Fruit fly (Drosophila melanogaster): ENCODE data around the gene twin.

twin gene

DNA sequence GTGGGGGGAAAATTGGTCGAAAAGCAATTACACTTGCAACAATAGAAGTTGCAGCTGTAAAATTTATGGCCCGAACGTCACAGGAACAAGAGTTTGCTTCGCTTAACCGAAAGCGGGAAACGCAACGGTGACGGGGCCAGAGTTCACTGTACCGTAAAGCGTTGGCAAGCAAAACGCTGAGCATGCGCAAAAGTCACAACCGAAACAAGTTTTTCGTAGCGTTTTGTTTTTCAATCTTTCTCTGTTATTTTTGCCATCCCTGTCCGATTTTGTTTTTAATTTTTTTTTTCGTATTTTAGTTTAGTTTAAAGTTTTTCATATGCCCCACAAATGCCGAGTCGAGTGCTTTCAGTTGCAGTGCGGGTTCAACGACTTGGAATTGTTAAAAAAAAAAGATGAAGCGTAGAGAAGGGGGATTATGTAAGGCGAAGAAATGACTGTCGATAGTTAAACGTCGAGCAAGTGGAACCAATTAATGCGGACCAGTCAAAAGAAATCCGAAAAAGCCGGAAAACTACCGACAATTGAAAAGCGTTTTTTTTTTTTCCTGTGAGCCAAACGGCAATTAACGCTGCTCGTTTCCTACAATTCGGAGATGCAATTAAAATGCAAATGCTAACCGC is 45.9 kb upstream of the twin start:
- peak; percentile 82 for TF ChIP-seq EcR (GFP tag; optimal IDR thresholded peaks at IDR 0.05)
- TF ChIP-seq CG4496 (GFP tag; IDR thresholded peaks at IDR 0.05), result no peak

DNA sequence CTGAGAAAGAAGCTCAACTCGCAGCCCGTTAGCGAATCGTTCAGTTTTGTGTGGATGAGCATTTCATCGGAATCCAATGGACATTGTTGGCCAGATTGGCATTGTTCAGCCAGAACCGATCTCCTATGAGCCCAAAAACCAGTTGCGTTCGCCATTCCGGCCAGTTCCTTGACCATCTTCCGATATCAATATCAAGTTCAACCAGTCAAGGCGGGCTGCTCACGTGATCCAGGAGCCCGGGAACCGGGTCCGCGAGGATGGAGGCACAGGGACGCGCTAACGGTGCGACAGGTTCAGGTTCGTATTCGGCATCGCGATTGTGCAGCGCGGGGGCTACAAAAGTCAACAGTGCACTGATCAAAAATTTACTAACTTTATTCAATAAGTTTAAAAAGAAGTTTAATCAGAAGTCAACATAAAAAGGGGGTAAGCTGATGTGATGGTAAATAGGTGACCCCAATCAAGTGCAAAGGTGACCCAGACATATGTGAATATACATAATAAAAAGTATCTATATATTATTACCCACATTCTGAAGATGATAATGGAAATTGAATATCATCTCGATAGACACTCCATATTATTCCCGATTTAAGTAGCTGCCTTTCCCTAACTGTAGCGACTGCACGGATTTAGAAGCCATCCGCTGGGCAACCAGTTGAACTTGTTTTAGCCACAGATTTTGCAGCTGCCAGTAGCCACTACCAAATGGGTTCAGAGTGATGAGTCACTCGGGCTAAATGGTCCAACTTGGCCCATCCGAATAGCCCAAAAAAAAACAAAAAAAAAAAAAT is 45.2 kb upstream of the twin start:
- peak; percentile 40; the same call in 1 of the 2 replicates for TF ChIP-seq rn (GFP tag; IDR thresholded peaks at IDR 0.05)
- TF ChIP-seq CG9948 (tag; optimal IDR thresholded peaks at IDR 0.05), result peak; percentile 88
- TF ChIP-seq CG13204 (GFP tag; optimal IDR thresholded peaks at IDR 0.05), result peak; percentile 84
- TF ChIP-seq EcR (GFP tag; optimal IDR thresholded peaks at IDR 0.05), result peak; percentile 97
- no peak for TF ChIP-seq CG10348 (GFP tag; IDR thresholded peaks at IDR 0.05)
- peak; percentile 91 for TF ChIP-seq CG14655 (GFP tag; optimal IDR thresholded peaks at IDR 0.05)
- peak; percentile 60 for TF ChIP-seq CG12605 (GFP tag; IDR thresholded peaks at IDR 0.05)
- TF ChIP-seq CG8159 (tag; optimal IDR thresholded peaks at IDR 0.05), result peak; percentile 93
- TF ChIP-seq CG34367 (tag; optimal IDR thresholded peaks at IDR 0.05), result peak; percentile 85
- TF ChIP-seq CG17806 (tag; optimal IDR thresholded peaks at IDR 0.05), result peak; percentile 85
- peak; percentile 88 for TF ChIP-seq Pif1B (GFP tag; optimal IDR thresholded peaks at IDR 0.05)
- TF ChIP-seq CG4496 (GFP tag; IDR thresholded peaks at IDR 0.05), result peak; percentile 71
- TF ChIP-seq CG15710 (tag; optimal IDR thresholded peaks at IDR 0.05), result peak; percentile 93
- TF ChIP-seq CG8301 (tag; optimal IDR thresholded peaks at IDR 0.05), result peak; percentile 83
- TF ChIP-seq D1 (tag; optimal IDR thresholded peaks at IDR 0.05), result peak; percentile 66
- peak; percentile 51 for TF ChIP-seq CG32121 (GFP tag; IDR thresholded peaks at IDR 0.05)
- no peak; the same call in none of the 2 replicates for TF ChIP-seq Ets98B (GFP tag; IDR thresholded peaks at IDR 0.05)
- peak; percentile 80 for TF ChIP-seq Snoo (tag; optimal IDR thresholded peaks at IDR 0.05)
- peak; percentile 83 for TF ChIP-seq fd96Ca (GFP tag; IDR thresholded peaks at IDR 0.05)
- peak; percentile 68 for TF ChIP-seq gl (tag; optimal IDR thresholded peaks at IDR 0.05)
- TF ChIP-seq Pif1A (GFP tag; optimal IDR thresholded peaks at IDR 0.05), result peak; percentile 86

DNA sequence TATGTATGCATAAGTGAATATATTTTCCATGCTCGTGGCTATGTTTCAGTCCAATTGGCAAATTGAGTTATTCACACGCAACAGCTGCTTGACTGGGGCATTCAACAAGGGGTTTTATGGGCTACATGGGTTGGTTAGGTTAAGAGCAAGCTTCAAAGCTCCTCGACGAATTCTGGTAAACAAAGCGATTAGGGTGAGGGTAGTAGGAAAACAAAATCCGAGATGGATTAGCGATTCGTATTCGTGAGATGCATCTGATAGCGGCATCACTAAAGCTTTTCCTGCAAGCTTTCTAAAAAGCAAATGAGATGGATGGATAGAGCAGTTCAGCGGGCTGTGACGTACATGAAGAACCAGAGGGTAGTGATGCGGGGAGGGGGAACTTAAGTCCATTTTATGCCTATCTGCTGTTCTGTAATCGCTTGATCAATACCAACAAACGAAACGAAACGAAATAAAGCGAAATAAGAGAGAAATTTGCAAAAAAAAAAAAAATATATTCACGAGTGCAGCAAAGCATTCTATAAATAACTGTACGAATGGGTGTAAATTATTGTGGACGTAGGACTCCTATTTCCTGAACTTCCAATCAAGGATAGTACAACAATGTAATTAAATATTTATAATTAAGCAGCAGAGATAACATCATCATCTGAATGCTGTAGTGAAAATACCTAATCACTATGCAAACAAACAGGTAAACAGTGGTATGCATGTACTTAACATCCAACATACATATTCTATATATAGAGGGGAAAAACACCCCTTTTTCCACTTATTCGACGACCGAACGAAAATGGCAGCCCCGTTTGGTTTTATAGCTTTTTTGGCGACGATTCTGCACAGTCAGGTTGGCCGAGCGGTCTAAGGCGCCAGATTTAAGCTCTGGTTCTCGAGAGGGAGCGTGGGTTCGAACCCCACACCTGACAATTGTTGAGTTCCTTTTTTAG is 42.9 kb upstream of the twin start:
- TF ChIP-seq fd96Ca (GFP tag; IDR thresholded peaks at IDR 0.05), result no peak
- peak; percentile 3 for TF ChIP-seq Pif1B (GFP tag; optimal IDR thresholded peaks at IDR 0.05)
- TF ChIP-seq CG32121 (GFP tag; IDR thresholded peaks at IDR 0.05), result 0 out of 2 replicates have a peak, but pooled peaks have one; percentile 8

DNA sequence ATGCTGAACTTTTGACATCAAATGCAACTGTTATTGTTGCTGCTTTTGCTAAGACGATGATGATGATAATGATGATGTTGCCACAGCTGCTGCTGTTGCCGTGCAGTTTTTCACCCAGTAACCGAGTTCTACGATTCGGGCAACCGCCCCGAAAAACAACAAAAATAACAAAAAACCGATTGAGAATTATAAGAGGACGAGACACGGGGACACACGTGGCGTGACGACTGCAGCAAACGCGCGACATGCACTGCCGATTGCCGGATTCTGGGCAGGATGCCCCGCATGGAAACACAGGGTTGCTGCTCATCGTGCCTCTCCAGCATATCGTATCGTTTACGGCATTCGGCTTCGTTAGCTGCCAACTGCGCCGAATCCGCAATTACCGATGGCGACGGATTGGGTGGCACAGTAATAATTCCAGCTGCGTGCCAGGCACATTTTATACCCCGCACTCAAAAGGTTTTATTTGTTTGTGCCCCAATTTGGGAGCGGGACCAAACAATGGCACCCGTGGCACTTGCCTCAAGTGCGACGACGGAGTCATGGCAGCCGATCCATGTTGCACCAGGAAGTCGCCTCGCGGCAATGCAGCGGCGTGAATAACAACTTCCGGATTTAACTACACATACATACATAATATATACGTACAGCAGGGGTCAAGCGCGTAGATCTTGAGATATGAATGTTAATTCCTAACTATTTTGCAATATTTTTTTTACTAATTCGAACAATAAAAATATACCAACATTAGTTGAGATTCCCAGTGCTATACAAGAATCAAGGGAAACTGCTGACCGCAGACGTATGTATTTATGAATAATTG is 42.0 kb upstream of the twin start:
- 0 out of 2 replicates have a peak, but pooled peaks have one; percentile 5 for TF ChIP-seq Ets98B (GFP tag; IDR thresholded peaks at IDR 0.05)
- TF ChIP-seq CG10348 (GFP tag; IDR thresholded peaks at IDR 0.05), result no peak
- no peak for TF ChIP-seq Pif1B (GFP tag; optimal IDR thresholded peaks at IDR 0.05)
- peak; percentile 30 for TF ChIP-seq CG14655 (GFP tag; optimal IDR thresholded peaks at IDR 0.05)
- TF ChIP-seq D1 (tag; optimal IDR thresholded peaks at IDR 0.05), result no peak
- TF ChIP-seq CG4496 (GFP tag; IDR thresholded peaks at IDR 0.05), result 0 out of 3 replicates have a peak, but pooled peaks have one; percentile 6
- peak; percentile 17 for TF ChIP-seq CG9948 (tag; optimal IDR thresholded peaks at IDR 0.05)
- TF ChIP-seq CG13204 (GFP tag; optimal IDR thresholded peaks at IDR 0.05), result no peak
- TF ChIP-seq CG15710 (tag; optimal IDR thresholded peaks at IDR 0.05), result no peak
- TF ChIP-seq CG12605 (GFP tag; IDR thresholded peaks at IDR 0.05), result no peak
- TF ChIP-seq CG8301 (tag; optimal IDR thresholded peaks at IDR 0.05), result peak; percentile 20
- TF ChIP-seq fd96Ca (GFP tag; IDR thresholded peaks at IDR 0.05), result peak; percentile 13; the same call in 1 of the 3 replicates
- no peak for TF ChIP-seq CG34367 (tag; optimal IDR thresholded peaks at IDR 0.05)
- TF ChIP-seq Snoo (tag; optimal IDR thresholded peaks at IDR 0.05), result no peak
- TF ChIP-seq CG32121 (GFP tag; IDR thresholded peaks at IDR 0.05), result no peak
- TF ChIP-seq EcR (GFP tag; optimal IDR thresholded peaks at IDR 0.05), result no peak
- TF ChIP-seq CG8159 (tag; optimal IDR thresholded peaks at IDR 0.05), result peak; percentile 46
- no peak for TF ChIP-seq rn (GFP tag; IDR thresholded peaks at IDR 0.05)
- TF ChIP-seq Pif1A (GFP tag; optimal IDR thresholded peaks at IDR 0.05), result peak; percentile 49
- no peak for TF ChIP-seq CG17806 (tag; optimal IDR thresholded peaks at IDR 0.05)
- no peak for TF ChIP-seq gl (tag; optimal IDR thresholded peaks at IDR 0.05)

DNA sequence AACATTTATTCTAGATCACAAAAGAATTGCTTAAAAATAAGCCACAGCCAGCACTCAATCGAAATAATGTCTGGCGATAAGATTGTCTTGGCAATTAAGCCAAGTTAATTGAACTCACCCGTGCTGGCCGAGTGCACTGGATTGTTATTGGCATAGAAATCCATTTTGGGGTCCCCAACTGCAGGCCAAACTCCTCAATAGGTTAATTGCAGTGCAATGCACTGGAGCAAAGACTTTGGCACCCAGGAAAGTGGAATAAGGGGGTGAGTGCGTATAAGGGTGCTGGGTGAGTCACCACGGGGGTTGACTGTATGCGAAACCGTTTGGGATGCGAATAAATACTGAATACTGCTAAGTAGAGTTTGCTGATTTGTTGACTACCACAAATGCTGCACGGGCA is 41.2 kb upstream of the twin start:
- no peak for TF ChIP-seq gl (tag; optimal IDR thresholded peaks at IDR 0.05)
- TF ChIP-seq Pif1B (GFP tag; optimal IDR thresholded peaks at IDR 0.05), result no peak
